Fruit fly (Drosophila melanogaster): ENCODE results near the gene CG14260.

CG14260 gene

DNA sequence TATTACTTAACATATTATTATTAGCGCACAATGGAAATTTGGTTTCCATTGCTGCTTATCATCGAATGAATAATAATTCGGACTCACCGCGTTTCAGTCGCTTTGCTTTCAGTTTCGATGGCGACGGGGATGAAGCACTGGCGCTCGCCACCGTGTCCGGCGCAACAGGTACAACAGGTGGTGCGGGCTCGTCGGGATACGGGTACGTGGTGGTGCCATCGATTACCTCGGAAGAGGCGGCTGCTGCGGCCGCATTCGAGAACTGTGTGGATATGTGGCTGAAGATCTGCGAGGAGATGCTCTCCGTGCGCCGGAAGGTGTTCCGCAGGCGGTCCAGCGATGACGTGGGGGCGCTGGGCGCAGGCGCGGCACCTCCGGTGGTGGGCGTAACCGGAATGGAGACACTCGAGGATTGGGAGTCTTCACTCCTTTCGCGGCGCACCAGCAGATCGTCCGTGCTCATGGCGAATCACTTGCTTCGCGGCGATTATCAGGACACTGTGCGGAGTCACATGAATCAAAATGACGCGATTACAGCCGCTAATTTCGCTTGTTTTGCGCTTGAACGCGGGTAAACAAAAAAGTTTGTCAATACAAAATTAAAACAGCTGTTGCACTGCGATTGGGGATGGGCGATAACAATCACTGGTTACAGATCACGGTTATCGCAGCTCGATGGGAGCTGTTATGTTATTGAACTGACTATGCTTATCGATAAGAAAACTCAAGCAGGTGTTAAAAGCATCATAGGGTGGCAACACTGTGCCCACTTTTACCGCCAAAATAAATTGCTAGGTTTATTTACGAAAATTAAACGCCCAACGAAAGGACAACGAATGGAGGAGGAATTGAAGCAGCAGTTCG lies 26.6 kb upstream of the CG14260 start, which contains the start of the genes CG31064 and PolA2 (continued):
- peak; percentile 81 for TF ChIP-seq Dll (GFP tag; IDR thresholded peaks at IDR 0.05; ENCODE audit: partially characterized antibody)
- no peak for TF ChIP-seq pnt (GFP tag; optimal IDR thresholded peaks at IDR 0.05)
- TF ChIP-seq Mrtf (GFP tag; IDR thresholded peaks at IDR 0.05): no peak
- no peak for TF ChIP-seq CG17568 (GFP tag; optimal IDR thresholded peaks at IDR 0.05)
- TF ChIP-seq CG9932 (GFP tag; IDR thresholded peaks at IDR 0.05): peak; percentile 42; the same call in 1 of the 2 replicates
- TF ChIP-seq CG18011 (GFP tag; optimal IDR thresholded peaks at IDR 0.05): peak; percentile 17
- TF ChIP-seq psq (GFP tag; optimal IDR thresholded peaks at IDR 0.05): no peak
- TF ChIP-seq trh (GFP tag; optimal IDR thresholded peaks at IDR 0.05): no peak
- TF ChIP-seq fru (optimal IDR thresholded peaks at IDR 0.05): no peak
- TF ChIP-seq hkb (optimal IDR thresholded peaks at IDR 0.05): no peak
- TF ChIP-seq hkb (GFP tag; IDR thresholded peaks at IDR 0.05): no peak
- TF ChIP-seq Gsc (GFP tag; IDR thresholded peaks at IDR 0.05): no peak
- no peak for TF ChIP-seq CG12744 (GFP tag; optimal IDR thresholded peaks at IDR 0.05)
- TF ChIP-seq nerfin-1 (tag; optimal IDR thresholded peaks at IDR 0.05): peak; percentile 11
- no peak for TF ChIP-seq sug (tag; optimal IDR thresholded peaks at IDR 0.05)
- no peak for TF ChIP-seq GATAe (GFP tag; conservative IDR thresholded peaks at IDR 0.05)
- no peak for TF ChIP-seq H15 (GFP tag; IDR thresholded peaks at IDR 0.05)
- peak; percentile 83 for TF ChIP-seq tna (GFP tag; IDR thresholded peaks at IDR 0.05; ENCODE audit: partially characterized antibody)
- TF ChIP-seq rib (GFP tag; IDR thresholded peaks at IDR 0.05): no peak
- TF ChIP-seq CG6683 (GFP tag; optimal IDR thresholded peaks at IDR 0.05): no peak
- no peak for TF ChIP-seq schlank (tag; optimal IDR thresholded peaks at IDR 0.05)
- TF ChIP-seq slbo (GFP tag; IDR thresholded peaks at IDR 0.05): peak; percentile 23; the same call in 1 of the 2 replicates
- no peak for TF ChIP-seq CG1603 (tag; optimal IDR thresholded peaks at IDR 0.05)
- peak; percentile 69 for TF ChIP-seq CG31441 (GFP tag; IDR thresholded peaks at IDR 0.05)
- no peak for TF ChIP-seq CG4328 (GFP tag; optimal IDR thresholded peaks at IDR 0.05)
- TF ChIP-seq dmrt11E (tag; optimal IDR thresholded peaks at IDR 0.05): no peak
- no peak for TF ChIP-seq fd96Cb (tag; optimal IDR thresholded peaks at IDR 0.05)
- no peak for TF ChIP-seq HLH54F (GFP tag; optimal IDR thresholded peaks at IDR 0.05)
- TF ChIP-seq HHEX (GFP tag; optimal IDR thresholded peaks at IDR 0.05): no peak
- TF ChIP-seq crp (GFP tag; optimal IDR thresholded peaks at IDR 0.05): peak; percentile 89 to 97
- peak; percentile 88 for TF ChIP-seq CG13287 (GFP tag; IDR thresholded peaks at IDR 0.05; ENCODE audit: partially characterized antibody)
- no peak for TF ChIP-seq CG1602 (GFP tag; optimal IDR thresholded peaks at IDR 0.05)
- no peak for TF ChIP-seq al (GFP tag; IDR thresholded peaks at IDR 0.05)
- TF ChIP-seq CG34422 (GFP tag; IDR thresholded peaks at IDR 0.05): peak; percentile 69; the same call in 2 of the 3 replicates
- TF ChIP-seq unc-4 (GFP tag; IDR thresholded peaks at IDR 0.05; ENCODE audit: partially characterized antibody): peak; percentile 72
- no peak for TF ChIP-seq Asciz (GFP tag; optimal IDR thresholded peaks at IDR 0.05)
- no peak for TF ChIP-seq CG7271 (tag; optimal IDR thresholded peaks at IDR 0.05)
- no peak for TF ChIP-seq dan (GFP tag; IDR thresholded peaks at IDR 0.05)
- no peak for TF ChIP-seq Chrac-16 (GFP tag; optimal IDR thresholded peaks at IDR 0.05)
- TF ChIP-seq fd64A (GFP tag; optimal IDR thresholded peaks at IDR 0.05): no peak
- TF ChIP-seq Oaz (GFP tag; IDR thresholded peaks at IDR 0.05): no peak
- peak; percentile 74; the same call in 1 of the 3 replicates for TF ChIP-seq mld (GFP tag; IDR thresholded peaks at IDR 0.05; ENCODE audit: partially characterized antibody)
- TF ChIP-seq hbn (GFP tag; IDR thresholded peaks at IDR 0.05; ENCODE audit: partially characterized antibody): peak; percentile 69
- TF ChIP-seq MESR4 (GFP tag; optimal IDR thresholded peaks at IDR 0.05): peak; percentile 51
- TF ChIP-seq CG1792 (GFP tag; optimal IDR thresholded peaks at IDR 0.05): no peak
- no peak for TF ChIP-seq wdn (GFP tag; IDR thresholded peaks at IDR 0.05)
- no peak for TF ChIP-seq Pdp1 (GFP tag; optimal IDR thresholded peaks at IDR 0.05)
- TF ChIP-seq Dek (tag; optimal IDR thresholded peaks at IDR 0.05): no peak
- TF ChIP-seq caup (GFP tag; optimal IDR thresholded peaks at IDR 0.05; ENCODE audit: severe bottlenecking): peak; percentile 2
